Worm (Caenorhabditis elegans): ENCODE data around the gene dcr-1.

- TF ChIP-seq mep-1 (tag; optimal IDR thresholded peaks at IDR 0.05) (no peak), pag-3 (tag; optimal IDR thresholded peaks at IDR 0.05; ENCODE audit: borderline replicate concordance, insufficient read depth) (no peak), jun-1 (tag; optimal IDR thresholded peaks at IDR 0.05) (no peak), unc-62 (GFP tag; optimal IDR thresholded peaks at IDR 0.05) (no peak), nhr-12 (tag; optimal IDR thresholded peaks at IDR 0.05) (no peak), nhr-237 (tag; optimal IDR thresholded peaks at IDR 0.05) (no peak)
Observed at ce11 chrIII:8099022-8099421, 18.9 kb upstream of the dcr-1 start, which contains the start of gene K06H7.1.

Measured in whole organism, L1 larva.